Worm (Caenorhabditis elegans) whole organism, L1 larva: ENCODE measurements around the gene T06C12.9.

Source experiments
- blmp-1 ChIP-seq: fragments of 150-350 bp; optimal IDR thresholded peaks from 2 replicates; lab custom pipeline; 2014; ENCODE audit warnings: missing biosample characterization, missing genetic modification characterization
- fkh-10 ChIP-seq: sonication (generic microtip); optimal IDR thresholded peaks from 2 replicates; lab custom pipeline; 2017; ENCODE audit warnings: missing biosample characterization, missing genetic modification reagents, missing genetic modification characterization
- hlh-17 ChIP-seq: fragments of 200-800 bp; sonication (Bioruptor generic); optimal IDR thresholded peaks from 2 replicates; lab custom pipeline; 2018; ENCODE audit warnings: missing genetic modification characterization, mild to moderate bottlenecking, missing compliant biosample characterization, moderate library complexity, borderline replicate concordance
- irx-1 ChIP-seq: sonication (generic microtip); optimal IDR thresholded peaks from 2 replicates; lab custom pipeline; 2016; ENCODE audit warnings: missing genetic modification characterization, missing compliant biosample characterization
- tbx-2 ChIP-seq: sonication (generic microtip); optimal IDR thresholded peaks from 2 replicates; lab custom pipeline; 2016; ENCODE audit warnings: missing genetic modification characterization, missing compliant biosample characterization
- unc-62 ChIP-seq: fragments of 150-350 bp; optimal IDR thresholded peaks from 2 replicates; lab custom pipeline; 2014; ENCODE audit warnings: missing biosample characterization, missing genetic modification reagents, missing genetic modification characterization

DNA sequence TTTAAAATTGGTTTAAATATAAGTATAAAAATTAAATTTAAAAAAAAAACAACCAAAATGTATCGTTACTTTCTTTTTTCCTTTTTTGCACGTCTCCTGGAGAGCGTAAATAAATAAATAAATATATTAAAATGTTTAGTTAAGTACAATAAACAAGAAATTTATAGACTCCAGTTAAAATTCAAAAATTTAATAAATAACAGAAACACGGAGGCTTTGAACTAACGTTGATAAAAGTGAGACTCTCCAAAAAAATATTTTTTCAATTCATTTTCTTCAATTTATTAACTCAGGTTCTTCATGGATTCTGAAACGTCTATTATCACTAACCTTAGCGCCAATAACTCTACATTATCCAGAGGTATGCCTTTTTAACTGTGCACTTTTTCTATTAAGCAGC, 5.9 kb upstream of the T06C12.9 start, which contains the start of gene T06C12.12:
- TF ChIP-seq unc-62 (GFP tag; lab: Kevin White, UChicago) (no peak), irx-1 (tag; lab: Kevin White, UChicago) (no peak), fkh-10 (GFP tag; lab: Kevin White, UChicago) (no peak), tbx-2 (tag; lab: Kevin White, UChicago) (no peak), blmp-1 (tag; lab: Kevin White, UChicago) (no peak), hlh-17 (GFP tag; lab: Kevin White, UChicago) (no peak)
